Worm (Caenorhabditis elegans): ENCODE data around the gene Y37D8A.3.

- TF ChIP-seq flt-1 (GFP tag; IDR thresholded peaks at IDR 0.05), result no peak
- no peak for TF ChIP-seq ama-1 (optimal IDR thresholded peaks at IDR 0.05)
- no peak for TF ChIP-seq B0310.2 (tag; optimal IDR thresholded peaks at IDR 0.05)
- no peak for TF ChIP-seq tbx-11 (GFP tag; IDR thresholded peaks at IDR 0.05)
- TF ChIP-seq tra-4 (tag; optimal IDR thresholded peaks at IDR 0.05), result no peak
- TF ChIP-seq ceh-13 (GFP tag; optimal IDR thresholded peaks at IDR 0.05), result no peak
- TF ChIP-seq ets-7 (tag; optimal IDR thresholded peaks at IDR 0.05), result no peak
- TF ChIP-seq hnd-1 (tag; optimal IDR thresholded peaks at IDR 0.05), result no peak
- no peak for TF ChIP-seq sea-1 (GFP tag; conservative IDR thresholded peaks at IDR 0.05)
- TF ChIP-seq aly-1 (tag; optimal IDR thresholded peaks at IDR 0.05), result no peak
- TF ChIP-seq ceh-36 (tag; optimal IDR thresholded peaks at IDR 0.05), result no peak
- no peak for TF ChIP-seq hmg-4 (GFP tag; optimal IDR thresholded peaks at IDR 0.05)
- TF ChIP-seq pes-1 (GFP tag; IDR thresholded peaks at IDR 0.05), result no peak
Measured at ce11 chrIII:12785427-12785826, 43.7 kb upstream of the Y37D8A.3 start.

All from whole organism, early embryonic.